Fruit fly (Drosophila melanogaster): ENCODE data around the gene CG16984.

dm6 chr3L:2554118-2554814 is 41.3 kb upstream of the CG16984 start, which contains the start of gene Spn:
- TF ChIP-seq CG8478 (optimal IDR thresholded peaks at IDR 0.05), result no peak
- TF ChIP-seq usp (GFP tag; optimal IDR thresholded peaks at IDR 0.05), result no peak
- no peak for TF ChIP-seq psq (optimal IDR thresholded peaks at IDR 0.05)

All from whole organism.